Worm (Caenorhabditis elegans): ENCODE data around the gene abl-1.
A peak's percentile ranks its signal among the peaks of the same experiment; 100 is the strongest.

Gene abl-1

DNA sequence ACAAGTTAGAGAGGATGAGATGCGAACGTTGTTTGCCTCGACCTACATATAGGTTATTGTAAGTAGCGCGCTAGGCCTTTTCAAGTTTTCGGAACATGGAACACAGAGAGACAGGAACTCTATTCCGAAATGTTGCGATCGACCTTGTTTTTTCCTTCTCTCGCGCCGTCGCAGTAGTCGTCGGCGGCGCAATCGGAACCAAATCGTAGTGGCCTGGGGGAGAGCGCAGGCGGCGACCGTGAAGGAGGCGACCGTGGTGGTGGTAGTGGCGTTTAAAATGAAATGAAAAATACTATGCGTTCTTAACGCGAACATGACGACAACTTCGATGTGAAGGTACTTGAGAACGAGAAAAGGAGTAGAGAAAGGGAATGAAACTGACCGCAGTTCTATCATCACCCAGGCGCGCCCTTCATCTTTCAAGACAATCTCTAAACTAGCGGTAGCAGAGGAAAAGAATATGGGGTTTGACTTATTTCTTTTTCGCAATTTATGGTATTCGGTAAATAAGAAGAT, 23.6 kb upstream of the abl-1 start (continued):
- TF ChIP-seq nhr-237 (tag; optimal IDR thresholded peaks at IDR 0.05) (no peak), aha-1 (tag) (no peak), ZK546.5 (tag; optimal IDR thresholded peaks at IDR 0.05) (no peak), pqm-1 (tag; optimal IDR thresholded peaks at IDR 0.05) (no peak), mxl-3 (GFP tag; optimal IDR thresholded peaks at IDR 0.05) (no peak), zag-1 (tag; optimal IDR thresholded peaks at IDR 0.05) (no peak), lin-1 (GFP tag; IDR thresholded peaks at IDR 0.05) (no peak)

DNA sequence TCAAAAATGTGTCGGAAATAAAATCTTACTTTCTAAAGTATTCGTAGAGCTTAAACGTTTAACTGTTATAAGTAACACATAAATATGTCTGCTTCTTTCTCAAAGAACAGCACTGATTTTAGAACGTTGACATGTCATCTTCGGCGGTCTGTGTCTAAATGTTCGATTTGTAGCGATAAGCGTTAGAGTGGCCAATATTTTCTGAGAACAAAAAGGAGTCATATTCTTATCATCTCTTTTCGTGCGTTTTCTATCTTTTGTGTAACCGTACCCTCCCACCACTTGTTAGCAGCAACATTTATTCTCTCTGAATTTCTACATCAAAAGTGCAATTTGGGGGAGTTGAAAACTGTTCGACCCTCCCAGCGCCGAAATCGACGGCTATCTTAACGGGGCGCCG, 21.1 kb upstream of the abl-1 start:
- TF ChIP-seq aly-2 (tag; optimal IDR thresholded peaks at IDR 0.05): no peak
- TF ChIP-seq tra-1 (GFP tag; IDR thresholded peaks at IDR 0.05): no peak
- TF ChIP-seq daf-19 (GFP tag; conservative IDR thresholded peaks at IDR 0.05): no peak
- no peak for TF ChIP-seq zip-11 (GFP tag; IDR thresholded peaks at IDR 0.05)
- TF ChIP-seq sdz-12 (GFP tag; optimal IDR thresholded peaks at IDR 0.05): no peak
- TF ChIP-seq daf-16 (GFP tag; optimal IDR thresholded peaks at IDR 0.05): no peak
- TF ChIP-seq daf-16 (tag; optimal IDR thresholded peaks at IDR 0.05): no peak
- TF ChIP-seq lin-39 (tag; optimal IDR thresholded peaks at IDR 0.05): no peak
- TF ChIP-seq mes-2 (tag; optimal IDR thresholded peaks at IDR 0.05; ENCODE audit: poor library complexity, severe bottlenecking): no peak
- TF ChIP-seq ZK546.5 (tag; optimal IDR thresholded peaks at IDR 0.05): no peak
- TF ChIP-seq F10B5.3 (tag; optimal IDR thresholded peaks at IDR 0.05): no peak
- no peak for TF ChIP-seq Y75B8A.6 (GFP tag; IDR thresholded peaks at IDR 0.05)
- TF ChIP-seq D1046.2 (GFP tag; IDR thresholded peaks at IDR 0.05): no peak
- no peak for TF ChIP-seq R02D3.7 (tag; optimal IDR thresholded peaks at IDR 0.05)
- no peak for TF ChIP-seq egl-43 (GFP tag; IDR thresholded peaks at IDR 0.05)
- TF ChIP-seq ztf-11 (tag; optimal IDR thresholded peaks at IDR 0.05): no peak
- peak; percentile 44 for TF ChIP-seq hlh-11 (tag; optimal IDR thresholded peaks at IDR 0.05)
- no peak for TF ChIP-seq unc-130 (GFP tag; optimal IDR thresholded peaks at IDR 0.05)
- TF ChIP-seq ceh-62 (tag; optimal IDR thresholded peaks at IDR 0.05): no peak
- TF ChIP-seq tag-97 (GFP tag; IDR thresholded peaks at IDR 0.05): 0 out of 2 replicates have a peak, but pooled peaks have one; percentile 60
- TF ChIP-seq mxl-3 (GFP tag; optimal IDR thresholded peaks at IDR 0.05): no peak
- TF ChIP-seq dmd-6 (GFP tag; IDR thresholded peaks at IDR 0.05): peak; percentile 23; the same call in 1 of the 2 replicates
- TF ChIP-seq zag-1 (tag; optimal IDR thresholded peaks at IDR 0.05): no peak
- peak; percentile 25 for TF ChIP-seq dve-1 (tag; optimal IDR thresholded peaks at IDR 0.05; ENCODE audit: insufficient read depth)
- TF ChIP-seq vab-7 (GFP tag; IDR thresholded peaks at IDR 0.05): no peak
- TF ChIP-seq spr-3 (GFP tag; optimal IDR thresholded peaks at IDR 0.05): no peak
- peak; percentile 52 for TF ChIP-seq nhr-28 (tag; optimal IDR thresholded peaks at IDR 0.05)

DNA sequence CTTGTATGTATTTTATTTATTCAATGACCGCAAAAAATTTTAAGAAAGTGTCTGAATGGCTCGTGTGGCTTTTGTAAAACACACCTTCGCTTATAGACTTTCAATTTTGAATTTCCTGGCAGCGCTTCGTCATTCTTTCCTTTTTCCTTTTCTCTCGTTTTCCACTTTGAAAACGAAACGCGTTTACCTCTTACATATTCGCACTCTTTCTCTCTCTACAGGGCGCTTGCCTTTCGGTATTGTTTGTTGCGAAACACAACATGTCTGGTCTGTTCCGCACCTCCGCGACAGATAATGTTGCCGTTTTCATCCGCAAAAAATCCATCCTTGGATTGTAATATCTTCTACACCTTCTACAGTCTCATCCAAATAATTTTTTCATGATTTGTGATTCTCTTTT, 16.6 kb upstream of the abl-1 start:
- TF ChIP-seq daf-16 (GFP tag; optimal IDR thresholded peaks at IDR 0.05): no peak
- peak; percentile 26 for TF ChIP-seq daf-16 (tag; optimal IDR thresholded peaks at IDR 0.05)
- TF ChIP-seq pha-4 (GFP tag; IDR thresholded peaks at IDR 0.05): no peak
- peak; percentile 26 for TF ChIP-seq pha-4 (tag; optimal IDR thresholded peaks at IDR 0.05)
- TF ChIP-seq mes-2 (tag; optimal IDR thresholded peaks at IDR 0.05; ENCODE audit: poor library complexity, severe bottlenecking): peak; percentile 1
- peak; percentile 20 for TF ChIP-seq hlh-11 (tag; optimal IDR thresholded peaks at IDR 0.05)
- TF ChIP-seq Y75B8A.6 (GFP tag; IDR thresholded peaks at IDR 0.05): no peak
- no peak for TF ChIP-seq nhr-41 (GFP tag; IDR thresholded peaks at IDR 0.05)
- peak; percentile 22 for TF ChIP-seq mxl-3 (GFP tag; optimal IDR thresholded peaks at IDR 0.05)
- peak; percentile 6 for TF ChIP-seq nhr-28 (tag; optimal IDR thresholded peaks at IDR 0.05)

DNA sequence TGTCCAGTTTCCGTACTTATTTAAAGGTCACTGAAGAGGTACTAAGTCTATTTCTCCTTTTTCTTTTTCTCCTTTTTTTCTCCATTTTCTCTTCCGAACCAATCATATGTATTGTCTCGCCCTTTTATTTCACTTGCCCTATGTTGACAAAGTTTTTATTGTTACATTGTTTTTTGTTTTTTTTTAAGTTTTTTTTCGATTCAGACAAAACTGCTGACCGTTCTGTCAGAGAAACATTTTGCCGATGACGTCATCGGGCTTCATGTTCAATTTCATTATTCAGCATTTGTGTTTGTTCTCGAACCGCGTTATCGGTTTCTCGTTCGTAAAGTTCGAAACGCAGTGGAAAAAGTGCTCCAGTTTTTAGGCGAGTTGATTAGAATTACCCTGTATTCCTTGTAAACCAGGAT, 15.4 kb upstream of the abl-1 start:
- no peak for TF ChIP-seq unc-62 (GFP tag; optimal IDR thresholded peaks at IDR 0.05 in 1 of 2)
- TF ChIP-seq unc-62 (tag; optimal IDR thresholded peaks at IDR 0.05): no peak
- peak; percentile 84 for TF ChIP-seq hlh-11 (tag; optimal IDR thresholded peaks at IDR 0.05)
- no peak for TF ChIP-seq ceh-62 (tag; optimal IDR thresholded peaks at IDR 0.05)
- TF ChIP-seq daf-16 (GFP tag; optimal IDR thresholded peaks at IDR 0.05): no peak
- peak; percentile 88 for TF ChIP-seq daf-16 (tag; optimal IDR thresholded peaks at IDR 0.05)
- TF ChIP-seq nhr-10 (tag; optimal IDR thresholded peaks at IDR 0.05): no peak
- TF ChIP-seq egl-43 (GFP tag; IDR thresholded peaks at IDR 0.05): no peak
- no peak for TF ChIP-seq spr-1 (tag; optimal IDR thresholded peaks at IDR 0.05)
- no peak for TF ChIP-seq T26A8.4 (GFP tag; IDR thresholded peaks at IDR 0.05)
- no peak for TF ChIP-seq nhr-102 (tag; optimal IDR thresholded peaks at IDR 0.05)
- TF ChIP-seq nhr-6 (tag; optimal IDR thresholded peaks at IDR 0.05): no peak
- TF ChIP-seq F37D6.2 (tag; optimal IDR thresholded peaks at IDR 0.05): no peak
- TF ChIP-seq madf-9 (GFP tag; conservative IDR thresholded peaks at IDR 0.05): no peak
- TF ChIP-seq D1046.2 (GFP tag; IDR thresholded peaks at IDR 0.05): no peak
- TF ChIP-seq skn-1 (tag; optimal IDR thresholded peaks at IDR 0.05): no peak
- TF ChIP-seq mep-1 (tag; optimal IDR thresholded peaks at IDR 0.05): peak; percentile 40
- no peak for TF ChIP-seq nhr-237 (tag; optimal IDR thresholded peaks at IDR 0.05)
- no peak for TF ChIP-seq unc-130 (GFP tag; optimal IDR thresholded peaks at IDR 0.05)
- no peak for TF ChIP-seq lim-7 (GFP tag; IDR thresholded peaks at IDR 0.05)
- TF ChIP-seq nhr-111 (GFP tag; optimal IDR thresholded peaks at IDR 0.05): no peak

Data from whole organism, L4 larva.